Comparison of ENCODE assay signal across 8 worm cellular contexts in the genomic region with DNA sequence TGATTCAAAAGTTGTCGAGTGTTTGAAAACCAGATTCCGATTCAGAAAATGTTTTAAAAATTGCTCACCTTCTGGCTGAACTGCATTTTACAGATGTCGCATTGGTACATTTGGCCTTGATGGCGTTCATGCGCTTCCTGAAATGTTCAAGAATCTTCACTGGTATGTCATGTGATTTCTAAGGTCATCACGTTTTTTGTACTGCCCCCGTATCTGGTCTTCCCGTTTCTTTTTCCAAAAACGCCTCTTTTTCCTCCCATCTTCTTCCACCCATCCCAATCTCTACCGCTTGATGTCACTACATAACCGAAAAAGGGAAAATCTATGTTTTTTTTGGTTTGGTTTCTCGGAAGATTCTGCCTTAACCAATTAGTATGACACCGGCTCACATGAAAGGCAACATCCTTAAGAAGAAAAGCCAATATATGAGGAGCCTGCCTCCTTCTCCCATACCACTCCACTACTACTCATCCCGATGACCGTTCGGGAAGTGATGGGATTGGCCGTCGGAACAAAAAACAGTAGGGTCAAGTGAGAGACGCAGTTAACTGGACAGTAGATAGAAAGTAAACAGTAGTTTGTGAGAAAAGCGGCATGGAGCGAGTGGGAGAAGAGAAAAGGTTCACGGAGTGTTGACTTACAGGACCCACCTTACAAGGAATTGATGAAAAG.
TF ChIP-seq lines count a peak whose summit lies in the region.

No protein-coding gene starts in this region.

TF ChIP-seq in whole organism, L1 larva, 84 proteins besides CTCF, POLR2A, EP300 and RAD21 (continues in another document):
- no peak for TF ChIP-seq unc-62 (GFP tag; optimal IDR thresholded peaks at IDR 0.05; lab: Kevin White, UChicago)
- TF ChIP-seq ama-1 (optimal IDR thresholded peaks at IDR 0.05; lab: Kevin White, UChicago) = no peak
- TF ChIP-seq tbx-2 (tag; optimal IDR thresholded peaks at IDR 0.05; lab: Kevin White, UChicago) = no peak
- peak; percentile 55 for TF ChIP-seq lin-14 (GFP tag; optimal IDR thresholded peaks at IDR 0.05; lab: Kevin White, UChicago)
- TF ChIP-seq ztf-11 (tag; optimal IDR thresholded peaks at IDR 0.05; lab: Kevin White, UChicago) = no peak
- TF ChIP-seq C34B4.2 (tag; optimal IDR thresholded peaks at IDR 0.05; lab: Kevin White, UChicago) = no peak
- no peak for TF ChIP-seq nhr-12 (tag; optimal IDR thresholded peaks at IDR 0.05; lab: Kevin White, UChicago)
- no peak for TF ChIP-seq fos-1 (tag; optimal IDR thresholded peaks at IDR 0.05; lab: Kevin White, UChicago)
- TF ChIP-seq ceh-63 (GFP tag; optimal IDR thresholded peaks at IDR 0.05; lab: Kevin White, UChicago) = no peak
- TF ChIP-seq efl-1 (optimal IDR thresholded peaks at IDR 0.05; lab: Kevin White, UChicago) = no peak
- peak in 1 of 2 experiments; percentile 83 for TF ChIP-seq efl-1 (GFP tag; optimal IDR thresholded peaks at IDR 0.05 in 1 of 2; lab: Kevin White, UChicago)

TF ChIP-seq in whole organism, L2 larva, 48 proteins besides CTCF, POLR2A, EP300 and RAD21:
- TF ChIP-seq nhr-25 (tag; optimal IDR thresholded peaks at IDR 0.05; lab: Kevin White, UChicago) = peak; percentile 51
- TF ChIP-seq nhr-129 (tag; optimal IDR thresholded peaks at IDR 0.05; lab: Kevin White, UChicago) = peak; percentile 18
- no peak for TF ChIP-seq ceh-16 (tag; optimal IDR thresholded peaks at IDR 0.05; lab: Kevin White, UChicago)

TF ChIP-seq in whole organism, L3 larva, 47 proteins besides CTCF, POLR2A, EP300 and RAD21:
- peak; percentile 58 for TF ChIP-seq pha-4 (tag; optimal IDR thresholded peaks at IDR 0.05; lab: Kevin White, UChicago)
- TF ChIP-seq ceh-9 (tag; optimal IDR thresholded peaks at IDR 0.05; lab: Kevin White, UChicago) = no peak
- TF ChIP-seq nhr-25 (tag; optimal IDR thresholded peaks at IDR 0.05; lab: Kevin White, UChicago) = peak; percentile 61
- peak; percentile 7 for TF ChIP-seq nfya-1 (tag; optimal IDR thresholded peaks at IDR 0.05; lab: Kevin White, UChicago; ENCODE audit: insufficient read depth)

TF ChIP-seq in whole organism, L4 larva, 104 proteins besides CTCF, POLR2A, EP300 and RAD21 (continues in another document):
- no peak for TF ChIP-seq snpc-4 (tag; optimal IDR thresholded peaks at IDR 0.05; lab: Kevin White, UChicago)
- peak; percentile 15 for TF ChIP-seq nhr-28 (tag; optimal IDR thresholded peaks at IDR 0.05; lab: Kevin White, UChicago)
- TF ChIP-seq hif-1 (tag; optimal IDR thresholded peaks at IDR 0.05; lab: Kevin White, UChicago) = no peak
- peak; percentile 57 for TF ChIP-seq hlh-30 (tag; optimal IDR thresholded peaks at IDR 0.05; lab: Kevin White, UChicago; ENCODE audit: insufficient read depth)
- peak; percentile 49 for TF ChIP-seq nhr-25 (tag; optimal IDR thresholded peaks at IDR 0.05; lab: Kevin White, UChicago; ENCODE audit: borderline replicate concordance, insufficient read depth)
- TF ChIP-seq nhr-42 (GFP tag; IDR thresholded peaks at IDR 0.05; lab: Robert Waterston, UW) = no peak
- TF ChIP-seq madf-9 (GFP tag; conservative IDR thresholded peaks at IDR 0.05; lab: Robert Waterston, UW) = no peak
- no peak for TF ChIP-seq ZK546.5 (tag; optimal IDR thresholded peaks at IDR 0.05; lab: Kevin White, UChicago)
- TF ChIP-seq saeg-2 (GFP tag; IDR thresholded peaks at IDR 0.05; lab: Robert Waterston, UW) = no peak
- no peak for TF ChIP-seq dmd-8 (GFP tag; IDR thresholded peaks at IDR 0.05; lab: Robert Waterston, UW)
- TF ChIP-seq ces-1 (GFP tag; optimal IDR thresholded peaks at IDR 0.05; lab: Kevin White, UChicago) = no peak
- TF ChIP-seq Y105C5A.15 (GFP tag; IDR thresholded peaks at IDR 0.05; lab: Robert Waterston, UW) = no peak
- no peak for TF ChIP-seq dpl-1 (GFP tag; optimal IDR thresholded peaks at IDR 0.05; lab: Kevin White, UChicago)

TF ChIP-seq in whole organism, late embryonic, 69 proteins besides CTCF, POLR2A, EP300 and RAD21:
- TF ChIP-seq ztf-16 (tag; optimal IDR thresholded peaks at IDR 0.05; lab: Kevin White, UChicago) (peak; percentile 63), hlh-30 (tag; optimal IDR thresholded peaks at IDR 0.05; lab: Kevin White, UChicago; ENCODE audit: insufficient read depth) (peak; percentile 59), ceh-6 (GFP tag; optimal IDR thresholded peaks at IDR 0.05; lab: Kevin White, UChicago) (no peak), ttx-3 (tag; optimal IDR thresholded peaks at IDR 0.05; lab: Kevin White, UChicago) (no peak)

TF ChIP-seq in whole organism, midembryonic, 9 proteins besides CTCF, POLR2A, EP300 and RAD21:
- TF ChIP-seq med-1 (GFP tag; optimal IDR thresholded peaks at IDR 0.05; lab: Kevin White, UChicago; ENCODE audit: insufficient read depth) (no peak), flt-1 (GFP tag; IDR thresholded peaks at IDR 0.05; lab: Robert Waterston, UW) (peak; percentile 18; the same call in 1 of the 2 replicates)
TF ChIP-seq in whole organism, midembryonic: peak in this region for 1.

TF ChIP-seq in whole organism, mixed stage, embryonic, 35 proteins besides CTCF, POLR2A, EP300 and RAD21:
- TF ChIP-seq nhr-28 (tag; optimal IDR thresholded peaks at IDR 0.05; lab: Kevin White, UChicago) = no peak
- no peak for TF ChIP-seq ceh-39 (tag; optimal IDR thresholded peaks at IDR 0.05; lab: Kevin White, UChicago)
- TF ChIP-seq nhr-2 (tag; optimal IDR thresholded peaks at IDR 0.05; lab: Kevin White, UChicago) = peak; percentile 62
- TF ChIP-seq ces-1 (GFP tag; optimal IDR thresholded peaks at IDR 0.05; lab: Kevin White, UChicago) = no peak
- TF ChIP-seq sem-2 (GFP tag; optimal IDR thresholded peaks at IDR 0.05; lab: Kevin White, UChicago) = no peak
- TF ChIP-seq sptf-1 (tag; optimal IDR thresholded peaks at IDR 0.05; lab: Kevin White, UChicago) = no peak
- no peak for TF ChIP-seq ztf-11 (tag; optimal IDR thresholded peaks at IDR 0.05; lab: Kevin White, UChicago)
- TF ChIP-seq pha-4 (tag; optimal IDR thresholded peaks at IDR 0.05; lab: Kevin White, UChicago) = peak; percentile 23
- TF ChIP-seq mep-1 (tag; optimal IDR thresholded peaks at IDR 0.05; lab: Kevin White, UChicago) = no peak
- no peak for TF ChIP-seq ham-2 (GFP tag; optimal IDR thresholded peaks at IDR 0.05; lab: Kevin White, UChicago)
- TF ChIP-seq mls-2 (tag; optimal IDR thresholded peaks at IDR 0.05; lab: Kevin White, UChicago) = no peak

TF ChIP-seq in whole organism, young adult, 124 proteins besides CTCF, POLR2A, EP300 and RAD21:
- peak; percentile 21 for TF ChIP-seq ama-1 (optimal IDR thresholded peaks at IDR 0.05; lab: Kevin White, UChicago)
- TF ChIP-seq ama-1 (GFP tag; optimal IDR thresholded peaks at IDR 0.05; lab: Kevin White, UChicago) = no peak
- no peak for TF ChIP-seq F55B11.4 (tag; optimal IDR thresholded peaks at IDR 0.05; lab: Kevin White, UChicago; ENCODE audit: borderline replicate concordance, insufficient read depth)
